Fruit fly (Drosophila melanogaster): ENCODE measurements around the gene CG6443.
A peak's percentile ranks its signal among the peaks of the same experiment; 100 is the strongest.

DNA sequence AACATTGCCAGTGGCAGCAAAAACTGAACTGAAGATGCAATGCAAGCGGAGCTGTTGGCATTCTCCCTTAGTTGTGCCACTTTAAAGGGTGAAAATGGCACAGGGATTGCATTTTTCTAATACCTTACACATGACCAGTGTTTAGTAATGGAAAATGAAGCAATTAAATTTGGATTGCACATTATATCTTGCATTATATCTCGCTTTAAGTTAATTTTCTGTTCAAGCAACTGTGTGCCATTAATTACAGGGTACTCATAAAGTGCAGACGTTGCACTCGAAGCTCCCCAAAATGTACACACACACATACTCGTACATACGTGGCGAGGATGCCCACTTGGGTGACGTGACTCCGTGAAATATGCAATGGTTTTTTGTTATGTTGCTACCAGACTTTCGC, 30.8 kb downstream of the CG6443 start:
- TF ChIP-seq CG8119 (GFP tag; IDR thresholded peaks at IDR 0.05) = no peak
- TF ChIP-seq fd59A (GFP tag; optimal IDR thresholded peaks at IDR 0.05) = no peak
- TF ChIP-seq dsx (GFP tag; optimal IDR thresholded peaks at IDR 0.05; ENCODE audit: poor library complexity, severe bottlenecking) = peak; percentile 11
- TF ChIP-seq spab (GFP tag; optimal IDR thresholded peaks at IDR 0.05) = no peak

Measured in whole organism, prepupa.